Worm (Caenorhabditis elegans) whole organism, young adult: ENCODE measurements around the gene str-64.

Experiments
- B0019.2 ChIP-seq: fragments of 200-800 bp; sonication (Bioruptor generic); conservative IDR thresholded peaks from 2 replicates; pipeline ENCODE4 v1.3.6; 2022; ENCODE audit warnings: missing genetic modification reagents, missing genetic modification characterization, missing compliant biosample characterization
- B0035.1 ChIP-seq: sonication (generic microtip); optimal IDR thresholded peaks from 2 replicates; lab custom pipeline; 2016; ENCODE audit warnings: missing genetic modification characterization, mild to moderate bottlenecking, missing compliant biosample characterization, missing genotype, missing genetic modification reagents
- C17E4.6 ChIP-seq: fragments of 200-800 bp; sonication (Bioruptor generic); IDR thresholded peaks from 2 replicates; pipeline ENCODE4 v1.3.6; 2022; ENCODE audit warnings: missing genetic modification reagents, missing genetic modification characterization, missing compliant biosample characterization
- F10E7.11 ChIP-seq: sonication (generic microtip); optimal IDR thresholded peaks from 2 replicates; lab custom pipeline; 2017; ENCODE audit warnings: mild to moderate bottlenecking, missing genetic modification characterization, moderate library complexity, missing compliant biosample characterization
- F22D6.2 ChIP-seq: sonication (generic microtip); optimal IDR thresholded peaks from 2 replicates; lab custom pipeline; 2016; ENCODE audit warnings: mild to moderate bottlenecking, missing genetic modification characterization, missing compliant biosample characterization
- F37B4.10 ChIP-seq: fragments of 200-800 bp; sonication (Bioruptor generic); IDR thresholded peaks from 2 replicates; pipeline ENCODE4 v1.3.6; 2022; ENCODE audit warnings: missing genetic modification characterization, missing compliant biosample characterization
- F49E8.2 ChIP-seq: sonication (generic microtip); optimal IDR thresholded peaks from 3 replicates; lab custom pipeline; 2017; ENCODE audit warnings: missing genetic modification characterization, mild to moderate bottlenecking, missing compliant biosample characterization, antibody characterized with exemption, moderate library complexity; ENCODE audit not compliant: insufficient read depth
- K11D2.4 ChIP-seq: fragments of 200-800 bp; sonication (Bioruptor generic); IDR thresholded peaks from 2 replicates; pipeline ENCODE4 v1.3.6; 2022; ENCODE audit warnings: missing genetic modification reagents, missing genetic modification characterization, missing compliant biosample characterization
- Y53G8AR.9 ChIP-seq: fragments of 200-800 bp; sonication (Bioruptor generic); conservative IDR thresholded peaks from 2 replicates; pipeline ENCODE4 v1.3.6; 2022; ENCODE audit warnings: missing genetic modification reagents, missing genetic modification characterization, missing compliant biosample characterization
- Y79H2A.3 ChIP-seq: fragments of 200-800 bp; sonication (Bioruptor generic); conservative IDR thresholded peaks from 2 replicates; pipeline ENCODE4 v1.3.6; 2022; ENCODE audit warnings: missing genetic modification reagents, missing genetic modification characterization, missing compliant biosample characterization
- Y95B8A.8 ChIP-seq: fragments of 200-800 bp; sonication (Bioruptor generic); IDR thresholded peaks from 2 replicates; pipeline ENCODE4 v1.3.6; 2022; ENCODE audit warnings: missing genetic modification reagents, missing genetic modification characterization, missing compliant biosample characterization
- ZK185.1 ChIP-seq: sonication (generic microtip); optimal IDR thresholded peaks from 2 replicates; lab custom pipeline; 2016; ENCODE audit warnings: mild to moderate bottlenecking, missing genetic modification characterization, missing compliant biosample characterization; ENCODE audit not compliant: poor library complexity, severe bottlenecking
- akir-1 ChIP-seq: fragments of 200-800 bp; sonication (Bioruptor generic); optimal IDR thresholded peaks from 2 replicates; lab custom pipeline; 2018; ENCODE audit warnings: mild to moderate bottlenecking, missing genetic modification characterization, moderate library complexity, missing compliant biosample characterization
- aptf-2 ChIP-seq: fragments of 200-800 bp; sonication (Bioruptor generic); conservative IDR thresholded peaks from 2 replicates; pipeline ENCODE4 v1.3.6; 2022; ENCODE audit warnings: missing genetic modification reagents, missing genetic modification characterization, missing compliant biosample characterization
- atf-7 ChIP-seq: sonication (generic microtip); optimal IDR thresholded peaks from 2 replicates; lab custom pipeline; 2017; ENCODE audit warnings: mild to moderate bottlenecking, missing genetic modification characterization, missing compliant biosample characterization
- attf-3 ChIP-seq: fragments of 200-800 bp; sonication (Bioruptor generic); conservative IDR thresholded peaks from 2 replicates; pipeline ENCODE4 v1.3.6; 2022; ENCODE audit warnings: missing genetic modification reagents, missing genetic modification characterization, missing compliant biosample characterization
- attf-5 ChIP-seq: fragments of 200-800 bp; sonication (Bioruptor generic); optimal IDR thresholded peaks from 2 replicates; lab custom pipeline; 2018; ENCODE audit warnings: mild to moderate bottlenecking, missing genetic modification characterization, missing compliant biosample characterization
- bed-1 ChIP-seq: fragments of 200-800 bp; sonication (Bioruptor generic); IDR thresholded peaks from 2 replicates; pipeline ENCODE4 v1.3.6; 2022; ENCODE audit warnings: missing genetic modification reagents, missing genetic modification characterization, missing compliant biosample characterization
- ceh-27 ChIP-seq: fragments of 200-800 bp; sonication (Bioruptor generic); optimal IDR thresholded peaks from 2 replicates; lab custom pipeline; 2018; ENCODE audit warnings: mild to moderate bottlenecking, missing genetic modification characterization, moderate library complexity, missing compliant biosample characterization
- ceh-91 ChIP-seq: fragments of 200-800 bp; sonication (Bioruptor generic); IDR thresholded peaks from 2 replicates; pipeline ENCODE4 v1.3.6; 2022; ENCODE audit warnings: missing genetic modification reagents, missing genetic modification characterization, missing compliant biosample characterization
- dpff-1 ChIP-seq: sonication (generic microtip); optimal IDR thresholded peaks from 2 replicates; lab custom pipeline; 2017; ENCODE audit warnings: mild to moderate bottlenecking, missing genetic modification characterization, missing compliant biosample characterization
- dpl-1 ChIP-seq: fragments of 150-350 bp; optimal IDR thresholded peaks from 2 replicates; lab custom pipeline; 2014; ENCODE audit warnings: missing biosample characterization, missing genetic modification reagents, missing genetic modification characterization
- egl-18 ChIP-seq: fragments of 200-800 bp; sonication (Bioruptor generic); IDR thresholded peaks from 2 replicates; pipeline ENCODE4 v1.3.6; 2022; ENCODE audit warnings: missing genetic modification reagents, missing genetic modification characterization, missing compliant biosample characterization
- fkh-3 ChIP-seq: sonication (generic microtip); optimal IDR thresholded peaks from 2 replicates; lab custom pipeline; 2016; ENCODE audit warnings: mild to moderate bottlenecking, missing genetic modification characterization, missing compliant biosample characterization
- hlh-26 ChIP-seq: fragments of 200-800 bp; sonication (Bioruptor generic); conservative IDR thresholded peaks from 2 replicates; pipeline ENCODE4 v1.3.6; 2022; ENCODE audit warnings: missing genetic modification reagents, missing genetic modification characterization, missing compliant biosample characterization
- hrde-1 ChIP-seq: sonication (generic microtip); optimal IDR thresholded peaks from 2 replicates; lab custom pipeline; 2016; ENCODE audit warnings: missing genetic modification characterization, mild to moderate bottlenecking, missing compliant biosample characterization, moderate library complexity, missing genotype, missing genetic modification reagents, borderline replicate concordance
- lag-1 ChIP-seq: fragments of 200-800 bp; sonication (Bioruptor generic); IDR thresholded peaks from 2 replicates; pipeline ENCODE4 v1.3.6; 2022; ENCODE audit warnings: missing genetic modification reagents, missing genetic modification characterization, missing compliant biosample characterization
- lin-35 ChIP-seq, 3 experiments: fragments of 150-350 bp in 2 of 3; sonication (generic microtip) in 1 of 3; optimal IDR thresholded peaks; 2 replicates each; lab custom pipeline; 2014 to 2018; ENCODE audit warnings: missing biosample characterization in 3 of 3, missing genetic modification characterization in 3 of 3, missing genetic modification reagents in 3 of 3
- lsy-27 ChIP-seq: sonication (generic microtip); optimal IDR thresholded peaks from 2 replicates; lab custom pipeline; 2017; ENCODE audit warnings: missing genetic modification characterization, mild to moderate bottlenecking, missing compliant biosample characterization, antibody characterized with exemption, missing genotype, borderline replicate concordance; ENCODE audit not compliant: insufficient read depth
- madf-3 ChIP-seq: fragments of 200-800 bp; sonication (Bioruptor generic); IDR thresholded peaks from 2 replicates; pipeline ENCODE4 v1.3.6; 2022; ENCODE audit warnings: missing genetic modification reagents, missing genetic modification characterization, missing compliant biosample characterization
- madf-8 ChIP-seq: fragments of 200-800 bp; sonication (Bioruptor generic); conservative IDR thresholded peaks from 2 replicates; pipeline ENCODE4 v1.3.6; 2022; ENCODE audit warnings: missing genetic modification reagents, missing genetic modification characterization, missing compliant biosample characterization
- mes-4 ChIP-seq: sonication (generic microtip); optimal IDR thresholded peaks from 2 replicates; lab custom pipeline; 2016; ENCODE audit warnings: missing genotype, missing genetic modification characterization, missing compliant biosample characterization
- nfyb-1 ChIP-seq: fragments of 200-800 bp; sonication (Bioruptor generic); IDR thresholded peaks from 2 replicates; pipeline ENCODE4 v1.3.6; 2022; ENCODE audit warnings: missing genetic modification reagents, missing genetic modification characterization, missing compliant biosample characterization
- nhr-120 ChIP-seq: fragments of 200-800 bp; sonication (Bioruptor generic); IDR thresholded peaks from 2 replicates; pipeline ENCODE4 v1.3.6; 2022; ENCODE audit warnings: missing genetic modification characterization, missing compliant biosample characterization
- nhr-27 ChIP-seq: fragments of 200-800 bp; sonication (Bioruptor generic); optimal IDR thresholded peaks from 2 replicates; lab custom pipeline; 2018; ENCODE audit warnings: mild to moderate bottlenecking, missing genetic modification characterization, moderate library complexity, missing compliant biosample characterization
- nhr-90 ChIP-seq: sonication (generic microtip); optimal IDR thresholded peaks from 2 replicates; lab custom pipeline; 2016; ENCODE audit warnings: missing genotype, mild to moderate bottlenecking, missing genetic modification characterization, missing compliant biosample characterization
- pha-4 ChIP-seq: fragments of 150-350 bp; sonication (generic microtip); optimal IDR thresholded peaks from 2 replicates; lab custom pipeline; 2014; ENCODE audit warnings: missing biosample characterization, missing genetic modification reagents, missing genetic modification characterization
- repo-1 ChIP-seq: sonication (generic microtip); optimal IDR thresholded peaks from 2 replicates; lab custom pipeline; 2017; ENCODE audit warnings: mild to moderate bottlenecking, missing genetic modification characterization, missing compliant biosample characterization
- sdz-38 ChIP-seq: sonication (generic microtip); optimal IDR thresholded peaks from 2 replicates; lab custom pipeline; 2016; ENCODE audit warnings: missing genotype, missing genetic modification characterization, missing compliant biosample characterization
- snpc-1.3 ChIP-seq: sonication (generic microtip); optimal IDR thresholded peaks from 2 replicates; lab custom pipeline; 2017; ENCODE audit warnings: missing genetic modification characterization, mild to moderate bottlenecking, missing compliant biosample characterization, antibody characterized with exemption, moderate library complexity, missing genotype, missing genetic modification reagents; ENCODE audit not compliant: insufficient read depth
- tbp1 ChIP-seq: fragments of 200-800 bp; sonication (Bioruptor generic); optimal IDR thresholded peaks from 2 replicates; lab custom pipeline; 2018; ENCODE audit warnings: mild to moderate bottlenecking, missing genetic modification characterization, missing compliant biosample characterization
- unc-130 ChIP-seq: sonication (generic microtip); optimal IDR thresholded peaks from 2 replicates; lab custom pipeline; 2016; ENCODE audit warnings: missing genetic modification reagents, missing genetic modification characterization, missing compliant biosample characterization
- ztf-22 ChIP-seq: fragments of 200-800 bp; sonication (Bioruptor generic); optimal IDR thresholded peaks from 2 replicates; lab custom pipeline; 2018; ENCODE audit warnings: mild to moderate bottlenecking, missing genetic modification characterization, moderate library complexity, missing compliant biosample characterization
- ztf-28 ChIP-seq: fragments of 200-800 bp; sonication (Bioruptor generic); IDR thresholded peaks from 2 replicates; pipeline ENCODE4 v1.3.6; 2022; ENCODE audit warnings: missing genetic modification reagents, missing genetic modification characterization, missing compliant biosample characterization

The str-64 gene

ce11 chrV:3269407-3269806, 13.7 kb upstream of the str-64 start, which contains the start of gene T28A11.19:
T28A11.19 (minus strand) TSS chrV:3269514.
- TF ChIP-seq B0019.2 (no peak), lin-35 (GFP tag; optimal IDR thresholded peaks at IDR 0.05; lab: Kevin White, UChicago) (no peak), F37B4.10 (GFP tag; lab: Robert Waterston, UW) (no peak)

- no peak for TF ChIP-seq K11D2.4
- no peak for TF ChIP-seq Y53G8AR.9 (GFP tag; lab: Robert Waterston, UW)
- TF ChIP-seq nhr-120 (GFP tag; lab: Robert Waterston, UW): no peak
- TF ChIP-seq sdz-38 (tag; lab: Kevin White, UChicago): no peak
- TF ChIP-seq dpff-1 (tag; lab: Kevin White, UChicago): no peak
- TF ChIP-seq madf-8 (GFP tag; lab: Robert Waterston, UW): no peak
- TF ChIP-seq tbp1: no peak
- TF ChIP-seq nfyb-1 (GFP tag; lab: Robert Waterston, UW): no peak
- no peak for TF ChIP-seq lag-1 (GFP tag; lab: Robert Waterston, UW)
- TF ChIP-seq atf-7 (tag; lab: Kevin White, UChicago): no peak
- TF ChIP-seq F49E8.2 (tag; lab: Kevin White, UChicago): no peak
- TF ChIP-seq nhr-27: no peak
- no peak for TF ChIP-seq lsy-27
- TF ChIP-seq Y79H2A.3 (GFP tag; lab: Robert Waterston, UW): no peak
- no peak for TF ChIP-seq ZK185.1 (tag; lab: Kevin White, UChicago)
- no peak for TF ChIP-seq egl-18 (GFP tag; lab: Robert Waterston, UW)
- TF ChIP-seq repo-1 (tag; lab: Kevin White, UChicago): no peak
- no peak for TF ChIP-seq B0035.1 (tag; lab: Kevin White, UChicago)
- no peak for TF ChIP-seq hrde-1 (tag; lab: Kevin White, UChicago)
- TF ChIP-seq, all 124 proteins: peak for 0
Measured at ce11 chrV:3273156-3273555, 9.9 kb upstream of the str-64 start, which contains the start of gene T28A11.20. T28A11.20 (minus strand) TSS chrV:3273256.

- TF ChIP-seq hlh-26 (GFP tag; lab: Robert Waterston, UW): no peak
- TF ChIP-seq ceh-91 (GFP tag; lab: Robert Waterston, UW): no peak
- no peak for TF ChIP-seq F22D6.2 (tag; lab: Kevin White, UChicago)
- no peak for TF ChIP-seq dpl-1 (GFP tag; lab: Kevin White, UChicago)
- TF ChIP-seq dpff-1 (tag; lab: Kevin White, UChicago): no peak
- TF ChIP-seq mes-4 (tag; lab: Kevin White, UChicago): no peak
- no peak for TF ChIP-seq attf-5 (GFP tag; lab: Kevin White, UChicago)
- no peak for TF ChIP-seq aptf-2 (GFP tag; lab: Robert Waterston, UW)
- TF ChIP-seq madf-3 (GFP tag; lab: Robert Waterston, UW): no peak
- no peak for TF ChIP-seq C17E4.6 (GFP tag; lab: Robert Waterston, UW)
Measured at ce11 chrV:3273577-3274100, 9.4 kb upstream of the str-64 start, which contains the start of gene T28A11.4. T28A11.4 (plus strand) TSS chrV:3274050.

- no peak for TF ChIP-seq fkh-3 (tag; lab: Kevin White, UChicago)
- no peak for TF ChIP-seq akir-1
- TF ChIP-seq pha-4 (tag; lab: Kevin White, UChicago): no peak
- no peak for TF ChIP-seq ceh-27 (GFP tag; lab: Kevin White, UChicago)
- TF ChIP-seq snpc-1.3: no peak
- TF ChIP-seq ztf-22 (GFP tag; lab: Kevin White, UChicago): no peak
- TF ChIP-seq F10E7.11 (tag; lab: Kevin White, UChicago): no peak
- no peak for TF ChIP-seq dpff-1 (tag; lab: Kevin White, UChicago)
- TF ChIP-seq ztf-28 (GFP tag; lab: Robert Waterston, UW): no peak
- TF ChIP-seq nhr-90 (tag; lab: Kevin White, UChicago): no peak
- TF ChIP-seq Y95B8A.8 (GFP tag; lab: Robert Waterston, UW): no peak
- TF ChIP-seq bed-1: no peak
- TF ChIP-seq hlh-26 (GFP tag; lab: Robert Waterston, UW): no peak
- TF ChIP-seq attf-3 (GFP tag; lab: Robert Waterston, UW): no peak
- no peak for TF ChIP-seq unc-130 (GFP tag; lab: Kevin White, UChicago)
Measured at ce11 chrV:3275033-3275432, 8.0 kb upstream of the str-64 start, which contains the start of gene T28A11.3. T28A11.3 (plus strand) TSS chrV:3275333.
